Fruit fly (Drosophila melanogaster) whole organism, prepupa: ENCODE results near the gene CG14566.

ENCODE experiments used
- Blimp-1 ChIP-seq: fragments of 200-800 bp; sonication (Bioruptor generic); optimal IDR thresholded peaks from 3 replicates; lab custom pipeline; 2017; ENCODE audit warnings: missing biosample characterization, missing genetic modification characterization, mild to moderate bottlenecking, moderate library complexity, missing genetic modification reagents
- CG10631 ChIP-seq: fragments of 200-800 bp; sonication (Bioruptor generic); optimal IDR thresholded peaks from 2 replicates; lab custom pipeline; 2016; ENCODE audit warnings: missing biosample characterization, missing genetic modification characterization
- CG10669 ChIP-seq: fragments of 200-800 bp; sonication (Bioruptor generic); optimal IDR thresholded peaks from 3 replicates; lab custom pipeline; 2018; ENCODE audit warnings: missing biosample characterization, mild to moderate bottlenecking, missing genetic modification characterization, moderate library complexity
- CG11294 ChIP-seq: fragments of 200-800 bp; sonication (Bioruptor generic); IDR thresholded peaks from 2 replicates; pipeline ENCODE4 v1.3.6; 2022; ENCODE audit warnings: missing biosample characterization, missing genetic modification characterization
- CG11762 ChIP-seq: fragments of 200-800 bp; sonication (Bioruptor generic); optimal IDR thresholded peaks from 3 replicates; lab custom pipeline; 2016; ENCODE audit warnings: missing biosample characterization, missing genetic modification characterization; ENCODE audit not compliant: insufficient read depth
- CG11902 ChIP-seq: fragments of 200-800 bp; sonication (Bioruptor generic); optimal IDR thresholded peaks from 3 replicates; lab custom pipeline; 2016; ENCODE audit warnings: missing biosample characterization, missing genetic modification characterization
- CG1621 ChIP-seq: fragments of 200-800 bp; sonication (Bioruptor generic); optimal IDR thresholded peaks from 3 replicates; lab custom pipeline; 2018; ENCODE audit warnings: missing biosample characterization, mild to moderate bottlenecking, missing genetic modification characterization
- CG3032 ChIP-seq: fragments of 200-800 bp; optimal IDR thresholded peaks from 2 replicates; lab custom pipeline; 2019; ENCODE audit warnings: missing biosample characterization, mild to moderate bottlenecking, missing genetic modification characterization, moderate library complexity
- CG32006 ChIP-seq: fragments of 200-800 bp; sonication (Bioruptor generic); optimal IDR thresholded peaks from 3 replicates; lab custom pipeline; 2017; ENCODE audit warnings: missing biosample characterization, mild to moderate bottlenecking, missing genetic modification characterization
- CG34406 ChIP-seq: fragments of 200-800 bp; sonication (Bioruptor generic); optimal IDR thresholded peaks from 3 replicates; lab custom pipeline; 2016; ENCODE audit warnings: missing biosample characterization, missing genetic modification characterization
- CG6276 ChIP-seq: fragments of 200-800 bp; sonication (Bioruptor generic); optimal IDR thresholded peaks from 2 replicates; lab custom pipeline; 2017; ENCODE audit warnings: missing biosample characterization, mild to moderate bottlenecking, missing genetic modification characterization
- CG6808 ChIP-seq: fragments of 200-800 bp; sonication (Bioruptor generic); optimal IDR thresholded peaks from 3 replicates; lab custom pipeline; 2017; ENCODE audit warnings: missing biosample characterization, missing genetic modification characterization, mild to moderate bottlenecking, moderate library complexity, missing genetic modification reagents
- CG6854 ChIP-seq: fragments of 200-800 bp; sonication (Bioruptor generic); optimal IDR thresholded peaks from 2 replicates; lab custom pipeline; 2017; ENCODE audit warnings: missing biosample characterization, mild to moderate bottlenecking, missing genetic modification characterization
- CG7368 ChIP-seq: fragments of 200-800 bp; sonication (Bioruptor generic); optimal IDR thresholded peaks from 3 replicates; lab custom pipeline; 2016; ENCODE audit warnings: missing biosample characterization, missing genetic modification characterization
- CG8119 ChIP-seq: fragments of 200-800 bp; sonication (Bioruptor generic); IDR thresholded peaks from 3 replicates; pipeline ENCODE4 v1.3.6; 2022; ENCODE audit warnings: missing biosample characterization, missing genetic modification characterization
- CG8319 ChIP-seq: fragments of 200-800 bp; sonication (Bioruptor generic); optimal IDR thresholded peaks from 3 replicates; lab custom pipeline; 2016; ENCODE audit warnings: missing biosample characterization, missing genetic modification characterization
- CG8632 ChIP-seq: fragments of 200-800 bp; sonication (Bioruptor generic); optimal IDR thresholded peaks from 3 replicates; lab custom pipeline; 2016; ENCODE audit warnings: missing biosample characterization, missing genetic modification characterization
- CG9139 ChIP-seq: fragments of 200-800 bp; sonication (Bioruptor generic); optimal IDR thresholded peaks from 3 replicates; lab custom pipeline; 2017; ENCODE audit warnings: missing biosample characterization, mild to moderate bottlenecking, missing genetic modification characterization
- Eip75B ChIP-seq: fragments of 200-800 bp; sonication (Bioruptor generic); optimal IDR thresholded peaks from 3 replicates; lab custom pipeline; 2016; ENCODE audit warnings: missing biosample characterization, missing genetic modification characterization
- Eip78C ChIP-seq: fragments of 200-800 bp; sonication (Bioruptor generic); peaks from one replicate; lab custom pipeline; 2016; ENCODE audit warnings: missing biosample characterization, missing genetic modification characterization
- Eip93F ChIP-seq: fragments of 200-800 bp; sonication (Bioruptor generic); optimal IDR thresholded peaks from 2 replicates; lab custom pipeline; 2016; ENCODE audit warnings: missing biosample characterization, mild to moderate bottlenecking, missing genetic modification characterization
- Ets96B ChIP-seq: fragments of 200-800 bp; optimal IDR thresholded peaks from 2 replicates; lab custom pipeline; 2019; ENCODE audit warnings: missing biosample characterization, mild to moderate bottlenecking, missing genetic modification characterization, moderate library complexity
- Gug ChIP-seq: fragments of 200-800 bp; sonication (Bioruptor generic); IDR thresholded peaks from 2 replicates; pipeline ENCODE4 v1.3.6; 2022; ENCODE audit warnings: missing biosample characterization, missing genetic modification characterization
- Hr38 ChIP-seq: sonication (Bioruptor generic); optimal IDR thresholded peaks from 2 replicates; lab custom pipeline; 2016; ENCODE audit warnings: missing biosample characterization, missing genetic modification characterization
- Hr39 ChIP-seq: fragments of 200-800 bp; sonication (Bioruptor generic); optimal IDR thresholded peaks from 2 replicates; lab custom pipeline; 2016; ENCODE audit warnings: missing biosample characterization, missing genetic modification characterization
- Hr4 ChIP-seq: fragments of 200-800 bp; sonication (Bioruptor generic); optimal IDR thresholded peaks from 3 replicates; lab custom pipeline; 2016; ENCODE audit warnings: missing biosample characterization, missing genetic modification characterization
- Lpt ChIP-seq: fragments of 200-800 bp; sonication (Bioruptor generic); optimal IDR thresholded peaks from 3 replicates; lab custom pipeline; 2016; ENCODE audit warnings: missing biosample characterization, missing genetic modification characterization
- Met ChIP-seq: fragments of 200-800 bp; sonication (Bioruptor generic); optimal IDR thresholded peaks from 3 replicates; lab custom pipeline; 2016; ENCODE audit warnings: missing biosample characterization, missing genetic modification characterization
- OdsH ChIP-seq: fragments of 200-800 bp; sonication (Bioruptor generic); optimal IDR thresholded peaks from 3 replicates; lab custom pipeline; 2016; ENCODE audit warnings: missing biosample characterization, missing genetic modification characterization
- Smox ChIP-seq: fragments of 200-800 bp; sonication (Bioruptor generic); optimal IDR thresholded peaks from 3 replicates; lab custom pipeline; 2016; ENCODE audit warnings: missing biosample characterization, missing genetic modification characterization
- Sox102F ChIP-seq: fragments of 200-800 bp; sonication (Bioruptor generic); optimal IDR thresholded peaks from 2 replicates; lab custom pipeline; 2016; ENCODE audit warnings: missing biosample characterization, mild to moderate bottlenecking, missing genetic modification characterization
- Sox14 ChIP-seq: fragments of 200-800 bp; sonication (Bioruptor generic); optimal IDR thresholded peaks from 3 replicates; lab custom pipeline; 2016; ENCODE audit warnings: missing biosample characterization, missing genetic modification characterization
- Sox15 ChIP-seq: fragments of 200-800 bp; sonication (Bioruptor generic); optimal IDR thresholded peaks from 3 replicates; lab custom pipeline; 2016; ENCODE audit warnings: missing biosample characterization, missing genetic modification characterization
- achi ChIP-seq: fragments of 200-800 bp; sonication (Bioruptor generic); optimal IDR thresholded peaks from 3 replicates; lab custom pipeline; 2016; ENCODE audit warnings: missing biosample characterization, missing genetic modification characterization
- acj6 ChIP-seq: fragments of 200-800 bp; sonication (Bioruptor generic); optimal IDR thresholded peaks from 3 replicates; lab custom pipeline; 2016; ENCODE audit warnings: missing biosample characterization, missing genetic modification characterization
- cyc ChIP-seq: fragments of 200-800 bp; sonication (Bioruptor generic); optimal IDR thresholded peaks from 3 replicates; lab custom pipeline; 2016; ENCODE audit warnings: missing biosample characterization, missing genetic modification characterization
- eg ChIP-seq: fragments of 200-800 bp; sonication (Bioruptor generic); IDR thresholded peaks from 3 replicates; pipeline ENCODE4 v1.3.6; 2022; ENCODE audit warnings: missing biosample characterization, missing genetic modification characterization
- esn ChIP-seq: fragments of 200-800 bp; sonication (Bioruptor generic); optimal IDR thresholded peaks from 2 replicates; lab custom pipeline; 2016; ENCODE audit warnings: missing biosample characterization, mild to moderate bottlenecking, missing genetic modification characterization, moderate library complexity
- fd59A ChIP-seq: fragments of 200-800 bp; sonication (Bioruptor generic); optimal IDR thresholded peaks from 2 replicates; lab custom pipeline; 2017; ENCODE audit warnings: missing biosample characterization, mild to moderate bottlenecking, missing genetic modification characterization, missing genetic modification reagents
- fd85E ChIP-seq: fragments of 200-800 bp; sonication (Bioruptor generic); optimal IDR thresholded peaks from 3 replicates; lab custom pipeline; 2016; ENCODE audit warnings: missing biosample characterization, missing genetic modification characterization
- fkh ChIP-seq: fragments of 200-800 bp; sonication (Bioruptor generic); optimal IDR thresholded peaks from 3 replicates; lab custom pipeline; 2017; ENCODE audit warnings: missing biosample characterization, mild to moderate bottlenecking, missing genetic modification characterization, moderate library complexity
- lz ChIP-seq: fragments of 200-800 bp; sonication (Bioruptor generic); optimal IDR thresholded peaks from 3 replicates; lab custom pipeline; 2016; ENCODE audit warnings: missing biosample characterization, missing genetic modification characterization
- net ChIP-seq: fragments of 200-800 bp; sonication (Bioruptor generic); optimal IDR thresholded peaks from 3 replicates; lab custom pipeline; 2016; ENCODE audit warnings: missing biosample characterization, missing genetic modification characterization
- pdm3 ChIP-seq: fragments of 200-800 bp; sonication (Bioruptor generic); optimal IDR thresholded peaks from 3 replicates; lab custom pipeline; 2016; ENCODE audit warnings: missing biosample characterization, missing genetic modification characterization
- salr ChIP-seq, 2 experiments: fragments of 200-800 bp; sonication (Bioruptor generic); optimal IDR thresholded peaks; 3 replicates each; lab custom pipeline; 2016 to 2018; ENCODE audit warnings: missing biosample characterization in 2 of 2, missing genetic modification characterization in 2 of 2, mild to moderate bottlenecking in 1 of 2
- spab ChIP-seq: fragments of 200-800 bp; sonication (Bioruptor generic); optimal IDR thresholded peaks from 2 replicates; lab custom pipeline; 2017; ENCODE audit warnings: missing biosample characterization, mild to moderate bottlenecking, missing genetic modification characterization, missing genetic modification reagents
- ss ChIP-seq, 2 experiments: fragments of 200-800 bp; sonication (Bioruptor generic); optimal IDR thresholded peaks; 2 replicates in 1 of 2; 3 replicates in 1 of 2; lab custom pipeline; 2017 to 2018; ENCODE audit warnings: mild to moderate bottlenecking in 2 of 2, missing biosample characterization in 2 of 2, missing genetic modification characterization in 2 of 2, moderate library complexity in 1 of 2
- svp ChIP-seq: fragments of 200-800 bp; sonication (Bioruptor generic); peaks from one replicate; lab custom pipeline; 2016; ENCODE audit warnings: missing biosample characterization, missing genetic modification characterization
- topi ChIP-seq: fragments of 200-800 bp; sonication (Bioruptor generic); optimal IDR thresholded peaks from 3 replicates; lab custom pipeline; 2016; ENCODE audit warnings: missing biosample characterization, missing genetic modification characterization
- vri ChIP-seq: fragments of 200-800 bp; sonication (Bioruptor generic); optimal IDR thresholded peaks from 3 replicates; lab custom pipeline; 2016; ENCODE audit warnings: missing biosample characterization, mild to moderate bottlenecking, missing genetic modification characterization

CG14566 gene

DNA sequence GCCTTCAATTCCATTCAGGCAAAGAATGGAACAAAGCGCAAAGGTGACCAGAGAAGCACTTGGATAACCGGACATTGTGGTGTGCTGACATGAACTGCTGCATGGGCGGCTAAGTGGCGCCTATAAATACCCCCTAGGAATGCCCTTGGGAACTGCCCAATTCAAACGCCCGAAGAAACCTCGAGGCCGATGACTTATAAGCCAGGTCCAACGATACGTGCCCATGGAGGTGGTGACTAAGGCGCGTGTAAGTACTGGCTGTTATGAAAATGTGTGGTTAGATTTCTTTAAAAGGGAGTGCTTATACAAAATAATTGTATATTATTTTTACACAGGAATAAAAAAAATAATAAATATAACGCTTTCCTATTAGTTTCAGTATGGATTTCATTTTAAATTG, 9.8 kb downstream of the CG14566 start, which contains the start of gene CG14570:
CG14570 (minus strand) TSS at position 101 of the 400 bp plus-strand sequence.
- TF ChIP-seq pdm3 = no peak
- TF ChIP-seq CG8632 (GFP tag; lab: Kevin White, UChicago) = no peak
- TF ChIP-seq achi (GFP tag; lab: Kevin White, UChicago) = no peak
- TF ChIP-seq CG34406 = no peak
- TF ChIP-seq fkh (GFP tag; lab: Kevin White, UChicago) = no peak

DNA sequence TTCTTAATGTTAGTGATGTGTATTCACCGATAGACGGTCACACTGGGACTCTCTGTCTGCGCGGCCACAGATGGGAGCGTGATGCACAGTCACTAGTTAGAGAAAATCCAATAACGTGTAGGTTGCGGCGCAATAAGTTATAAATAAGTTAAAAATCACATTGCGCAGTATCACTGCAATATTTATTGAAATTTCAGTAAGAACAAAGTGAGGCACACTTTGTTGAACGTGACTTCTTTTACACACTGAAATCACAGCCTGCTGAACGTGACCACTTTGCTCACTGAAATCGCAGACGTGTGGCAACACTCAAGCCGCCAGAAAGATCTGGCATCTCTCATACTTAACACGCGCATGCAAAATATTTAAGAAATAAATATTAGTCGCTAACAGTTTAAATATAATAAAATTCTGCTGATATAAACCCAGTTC, 11.5 kb downstream of the CG14566 start, which contains the start of the genes CG11247 and Polr2H:
CG11247 (minus strand) TSS at position 191 of the 432 bp plus-strand sequence.
Polr2H (plus strand) TSS at position 317 of the 432 bp plus-strand sequence.
- TF ChIP-seq Hr38 = peak; percentile 79
- TF ChIP-seq CG6854 (GFP tag; lab: Kevin White, UChicago) = no peak
- peak; percentile 88 for TF ChIP-seq CG3032
- peak; percentile 88 for TF ChIP-seq Eip75B (GFP tag; lab: Kevin White, UChicago)
- TF ChIP-seq CG8632 (GFP tag; lab: Kevin White, UChicago) = peak; percentile 63
- peak; percentile 68 for TF ChIP-seq fd59A (GFP tag; lab: Kevin White, UChicago)
- peak; percentile 66 for TF ChIP-seq CG1621
- TF ChIP-seq CG8119 (GFP tag; lab: Robert Waterston, UW) = peak; percentile 76
- TF ChIP-seq ss (GFP tag; optimal IDR thresholded peaks at IDR 0.05; lab: Kevin White, UChicago) = peak; percentile 29 to 60
- peak; percentile 91 for TF ChIP-seq CG10631
- TF ChIP-seq OdsH (GFP tag; lab: Kevin White, UChicago) = peak; percentile 93
- peak; percentile 89 for TF ChIP-seq Met (GFP tag; lab: Kevin White, UChicago)
- TF ChIP-seq Hr4 = peak; percentile 95
- peak; percentile 73 for TF ChIP-seq CG10669 (GFP tag; lab: Kevin White, UChicago)
- peak; percentile 80 for TF ChIP-seq CG8319 (GFP tag; lab: Kevin White, UChicago)
- peak; percentile 78 for TF ChIP-seq Ets96B (tag; lab: Kevin White, UChicago)
- TF ChIP-seq Sox15 (GFP tag; lab: Kevin White, UChicago) = peak; percentile 95
- peak; percentile 86 for TF ChIP-seq Smox
- TF ChIP-seq acj6 (GFP tag; lab: Kevin White, UChicago) = peak; percentile 93
- peak; percentile 93 for TF ChIP-seq CG11902 (GFP tag; lab: Kevin White, UChicago)
- TF ChIP-seq Hr39 (GFP tag; lab: Kevin White, UChicago) = peak; percentile 97
- TF ChIP-seq vri (GFP tag; lab: Kevin White, UChicago) = peak; percentile 70
- peak; percentile 92 for TF ChIP-seq esn (GFP tag; lab: Kevin White, UChicago)
- TF ChIP-seq CG6276 (GFP tag; lab: Kevin White, UChicago) = no peak
- TF ChIP-seq pdm3 = peak; percentile 90
- TF ChIP-seq CG6808 = peak; percentile 61
- peak; percentile 96 for TF ChIP-seq cyc (GFP tag; lab: Kevin White, UChicago)
- peak; percentile 89 for TF ChIP-seq achi (GFP tag; lab: Kevin White, UChicago)
- peak; percentile 11 for TF ChIP-seq CG9139
- TF ChIP-seq fd85E (GFP tag; lab: Kevin White, UChicago) = peak; percentile 58
- peak; percentile 92 for TF ChIP-seq Sox14
- TF ChIP-seq net = peak; percentile 83
- TF ChIP-seq Lpt (GFP tag; lab: Kevin White, UChicago) = peak; percentile 76
- TF ChIP-seq Eip93F (GFP tag; lab: Kevin White, UChicago) = peak; percentile 31
- TF ChIP-seq Sox102F = peak; percentile 86
- peak; percentile 88 for TF ChIP-seq Gug
- peak; percentile 88 for TF ChIP-seq CG32006 (GFP tag; lab: Kevin White, UChicago)
- peak; percentile 52 for TF ChIP-seq spab (GFP tag; lab: Kevin White, UChicago)
- peak; percentile 94 for TF ChIP-seq lz
- TF ChIP-seq CG7368 (GFP tag; lab: Kevin White, UChicago) = peak; percentile 80
- peak; percentile 87 for TF ChIP-seq eg
- TF ChIP-seq Blimp-1 = peak; percentile 48
- TF ChIP-seq topi = peak; percentile 88
- peak; percentile 70 to 75 for TF ChIP-seq salr (GFP tag; optimal IDR thresholded peaks at IDR 0.05; lab: Kevin White, UChicago)
- TF ChIP-seq CG11294 = peak; percentile 79; the same call in 1 of the 2 replicates
- TF ChIP-seq CG11762 (GFP tag; lab: Kevin White, UChicago) = peak; percentile 70
- TF ChIP-seq Eip78C (GFP tag; lab: Kevin White, UChicago) = peak; percentile 93
- peak; percentile 93 for TF ChIP-seq svp (GFP tag; lab: Kevin White, UChicago)
